Worm (Caenorhabditis elegans): ENCODE measurements around the gene Y5H2B.3.

DNA sequence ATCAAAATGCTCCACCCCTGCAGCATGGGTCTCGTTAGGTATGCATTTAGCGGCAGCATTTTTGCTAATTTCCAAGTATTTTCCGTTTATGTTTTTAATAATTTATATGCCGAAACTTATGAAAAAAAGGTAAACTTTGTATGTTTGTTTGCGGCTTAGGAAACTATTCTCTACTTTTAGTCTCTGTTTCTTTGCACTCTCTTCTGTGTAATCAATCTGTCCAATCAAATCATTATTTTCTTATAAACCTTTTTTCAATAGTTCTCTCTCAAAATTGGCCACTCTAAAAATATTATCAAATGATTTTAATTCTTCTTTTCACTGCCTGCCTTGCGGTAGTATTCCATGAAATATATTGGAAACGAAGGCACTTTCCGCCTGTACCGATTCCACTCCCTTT is 49.9 kb downstream of the Y5H2B.3 start:
- no peak for TF ChIP-seq ces-1 (GFP tag; optimal IDR thresholded peaks at IDR 0.05)
- TF ChIP-seq fkh-4 (tag; optimal IDR thresholded peaks at IDR 0.05; ENCODE audit: borderline replicate concordance) = no peak
- peak in 1 of 2 experiments; percentile 23 for TF ChIP-seq lin-35 (GFP tag; optimal IDR thresholded peaks at IDR 0.05)
- no peak for TF ChIP-seq nhr-12 (tag; optimal IDR thresholded peaks at IDR 0.05)
- no peak for TF ChIP-seq zag-1 (tag; optimal IDR thresholded peaks at IDR 0.05)
- no peak for TF ChIP-seq nhr-77 (tag; optimal IDR thresholded peaks at IDR 0.05)
- no peak for TF ChIP-seq lsy-2 (tag; optimal IDR thresholded peaks at IDR 0.05)
- TF ChIP-seq pqm-1 (tag; optimal IDR thresholded peaks at IDR 0.05) = no peak
- no peak for TF ChIP-seq nhr-11 (tag; optimal IDR thresholded peaks at IDR 0.05)
- no peak for TF ChIP-seq nhr-28 (tag; optimal IDR thresholded peaks at IDR 0.05)
- no peak for TF ChIP-seq ceh-82 (tag; optimal IDR thresholded peaks at IDR 0.05)
- TF ChIP-seq aha-1 (tag; optimal IDR thresholded peaks at IDR 0.05) = no peak
- no peak for TF ChIP-seq unc-62 (GFP tag; optimal IDR thresholded peaks at IDR 0.05)

All from whole organism, L1 larva.